Fruit fly (Drosophila melanogaster) whole organism, embryonic: ENCODE results near the gene Golgin84.

Experiments
- Abd-B ChIP-seq: fragments of 200-800 bp; sonication (Bioruptor generic); optimal IDR thresholded peaks from 2 replicates; lab custom pipeline; 2018; ENCODE audit warnings: missing biosample characterization, mild to moderate bottlenecking, missing genetic modification characterization, moderate library complexity
- Atf-2 ChIP-seq: fragments of 200-800 bp; sonication (Bioruptor generic); optimal IDR thresholded peaks from 2 replicates; lab custom pipeline; 2016; ENCODE audit warnings: missing biosample characterization, missing genetic modification characterization
- CG12769 ChIP-seq: fragments of 200-800 bp; sonication (Bioruptor generic); optimal IDR thresholded peaks from 2 replicates; lab custom pipeline; 2019; ENCODE audit warnings: missing biosample characterization, mild to moderate bottlenecking, missing genetic modification characterization, moderate library complexity
- CG13287 ChIP-seq: fragments of 200-800 bp; sonication (Bioruptor generic); IDR thresholded peaks from 2 replicates; pipeline ENCODE4 v1.3.6; 2022; ENCODE audit warnings: missing biosample characterization, missing genetic modification characterization; ENCODE audit not compliant: partially characterized antibody
- CG14050 ChIP-seq: fragments of 200-800 bp; sonication (Bioruptor generic); IDR thresholded peaks from 3 replicates; pipeline ENCODE4 v1.3.6; 2022; ENCODE audit warnings: missing biosample characterization, missing genetic modification characterization
- CG15269 ChIP-seq: fragments of 200-800 bp; sonication (Bioruptor generic); optimal IDR thresholded peaks from 2 replicates; lab custom pipeline; 2018; ENCODE audit warnings: missing biosample characterization, mild to moderate bottlenecking, missing genetic modification characterization, moderate library complexity
- CG1647 ChIP-seq: fragments of 200-800 bp; sonication (Bioruptor generic); optimal IDR thresholded peaks from 3 replicates; lab custom pipeline; 2016; ENCODE audit warnings: missing biosample characterization, missing genetic modification characterization
- CG17385 ChIP-seq: fragments of 200-800 bp; sonication (Bioruptor generic); optimal IDR thresholded peaks from 3 replicates; lab custom pipeline; 2018; ENCODE audit warnings: missing biosample characterization, mild to moderate bottlenecking, missing genetic modification characterization
- CG17612 ChIP-seq: fragments of 200-800 bp; sonication (Bioruptor generic); IDR thresholded peaks from 2 replicates; pipeline ENCODE4 v1.3.6; 2022; ENCODE audit warnings: missing biosample characterization, missing genetic modification characterization
- CG17802 ChIP-seq: fragments of 200-800 bp; sonication (Bioruptor generic); optimal IDR thresholded peaks from 2 replicates; lab custom pipeline; 2018; ENCODE audit warnings: missing biosample characterization, mild to moderate bottlenecking, missing genetic modification characterization, moderate library complexity
- CG33213 ChIP-seq: fragments of 200-800 bp; sonication (Bioruptor generic); optimal IDR thresholded peaks from 3 replicates; lab custom pipeline; 2016; ENCODE audit warnings: missing biosample characterization, missing genetic modification characterization
- CG3995 ChIP-seq: fragments of 200-800 bp; sonication (Bioruptor generic); optimal IDR thresholded peaks from 3 replicates; lab custom pipeline; 2016; ENCODE audit warnings: missing biosample characterization, missing genetic modification characterization
- CG6654 ChIP-seq: fragments of 200-800 bp; sonication (Bioruptor generic); optimal IDR thresholded peaks from 2 replicates; lab custom pipeline; 2017; ENCODE audit warnings: missing biosample characterization, mild to moderate bottlenecking, missing genetic modification characterization
- CG6683 ChIP-seq: fragments of 200-800 bp; sonication (Bioruptor generic); optimal IDR thresholded peaks from 2 replicates; lab custom pipeline; 2017; ENCODE audit warnings: missing biosample characterization, mild to moderate bottlenecking, missing genetic modification characterization, missing genetic modification reagents
- CG7556 ChIP-seq: fragments of 200-800 bp; sonication (Bioruptor generic); optimal IDR thresholded peaks from 2 replicates; lab custom pipeline; 2017; ENCODE audit warnings: missing biosample characterization, mild to moderate bottlenecking, missing genetic modification characterization
- CG8924 ChIP-seq: fragments of 200-800 bp; optimal IDR thresholded peaks from 3 replicates; lab custom pipeline; 2019; ENCODE audit warnings: missing biosample characterization, mild to moderate bottlenecking, missing genetic modification characterization, moderate library complexity
- CHES-1-like ChIP-seq: fragments of 200-800 bp; sonication (Bioruptor generic); optimal IDR thresholded peaks from 2 replicates; lab custom pipeline; 2016; ENCODE audit warnings: missing biosample characterization, missing genetic modification characterization
- Camta ChIP-seq: fragments of 200-800 bp; sonication (Bioruptor generic); optimal IDR thresholded peaks from 2 replicates; lab custom pipeline; 2016; ENCODE audit warnings: missing biosample characterization, missing genetic modification characterization
- Dip3 ChIP-seq: fragments of 200-800 bp; sonication (Bioruptor generic); optimal IDR thresholded peaks from 3 replicates; lab custom pipeline; 2016; ENCODE audit warnings: missing biosample characterization, missing genetic modification characterization
- Dp ChIP-seq: fragments of 200-800 bp; sonication (Bioruptor generic); optimal IDR thresholded peaks from 2 replicates; lab custom pipeline; 2018; ENCODE audit warnings: missing biosample characterization, mild to moderate bottlenecking, missing genetic modification characterization, moderate library complexity
- Ets97D ChIP-seq: fragments of 200-800 bp; sonication (Bioruptor generic); optimal IDR thresholded peaks from 3 replicates; lab custom pipeline; 2016; ENCODE audit warnings: missing biosample characterization, missing genetic modification characterization
- Fer1 ChIP-seq: fragments of 200-800 bp; sonication (Bioruptor generic); optimal IDR thresholded peaks from 2 replicates; lab custom pipeline; 2017; ENCODE audit warnings: missing biosample characterization, mild to moderate bottlenecking, missing genetic modification characterization
- HLH54F ChIP-seq: fragments of 200-800 bp; sonication (Bioruptor generic); optimal IDR thresholded peaks from 3 replicates; lab custom pipeline; 2016; ENCODE audit warnings: missing biosample characterization, missing genetic modification characterization
- Lhr ChIP-seq: fragments of 200-800 bp; sonication (Bioruptor generic); optimal IDR thresholded peaks from 3 replicates; lab custom pipeline; 2017; ENCODE audit warnings: mild to moderate bottlenecking, missing biosample characterization, missing genetic modification reagents, missing genetic modification characterization
- MBD-R2 ChIP-seq: fragments of 200-800 bp; sonication (Bioruptor generic); IDR thresholded peaks from 2 replicates; pipeline ENCODE4 v1.3.6; 2022; ENCODE audit warnings: missing biosample characterization, missing genetic modification characterization
- MESR4 ChIP-seq: fragments of 200-800 bp; sonication (Bioruptor generic); optimal IDR thresholded peaks from 2 replicates; lab custom pipeline; 2018; ENCODE audit warnings: missing biosample characterization, mild to moderate bottlenecking, missing genetic modification characterization, moderate library complexity
- Scr ChIP-seq: fragments of 200-800 bp; sonication (Bioruptor generic); IDR thresholded peaks from 2 replicates; pipeline ENCODE4 v1.3.6; 2022; ENCODE audit warnings: missing biosample characterization, missing genetic modification characterization; ENCODE audit not compliant: partially characterized antibody
- Sin3A ChIP-seq: fragments of >200 bp; optimal IDR thresholded peaks from 2 replicates; lab custom pipeline; 2018
- Six4 ChIP-seq: fragments of 200-800 bp; sonication (Bioruptor generic); optimal IDR thresholded peaks from 2 replicates; lab custom pipeline; 2016; ENCODE audit warnings: missing biosample characterization, missing genetic modification characterization
- Ssrp ChIP-seq: fragments of 200-800 bp; sonication (Bioruptor generic); optimal IDR thresholded peaks from 2 replicates; lab custom pipeline; 2018; ENCODE audit warnings: missing biosample characterization, mild to moderate bottlenecking, missing genetic modification characterization, moderate library complexity
- YL-1 ChIP-seq: fragments of 200-800 bp; sonication (Bioruptor generic); optimal IDR thresholded peaks from 3 replicates; lab custom pipeline; 2017; ENCODE audit warnings: missing biosample characterization, mild to moderate bottlenecking, missing genetic modification characterization
- al ChIP-seq: fragments of 200-800 bp; sonication (Bioruptor generic); IDR thresholded peaks from 2 replicates; pipeline ENCODE4 v1.3.6; 2022; ENCODE audit warnings: missing biosample characterization, missing genetic modification characterization
- ase ChIP-seq: fragments of 200-800 bp; sonication (Bioruptor generic); IDR thresholded peaks from 3 replicates; pipeline ENCODE4 v1.3.6; 2022; ENCODE audit warnings: missing biosample characterization, missing genetic modification characterization
- az2 ChIP-seq: fragments of 200-800 bp; sonication (Bioruptor generic); optimal IDR thresholded peaks from 3 replicates; lab custom pipeline; 2016; ENCODE audit warnings: missing biosample characterization, missing genetic modification characterization
- bbx ChIP-seq: fragments of 200-800 bp; sonication (Bioruptor generic); IDR thresholded peaks from 2 replicates; pipeline ENCODE4 v1.3.6; 2022; ENCODE audit warnings: missing biosample characterization, missing genetic modification characterization; ENCODE audit not compliant: partially characterized antibody
- cas ChIP-seq: fragments of 200-800 bp; sonication (Bioruptor generic); IDR thresholded peaks from 2 replicates; pipeline ENCODE4 v1.3.6; 2022; ENCODE audit warnings: missing biosample characterization, missing genetic modification characterization
- croc ChIP-seq: fragments of 200-800 bp; sonication (Bioruptor generic); conservative IDR thresholded peaks from 3 replicates; pipeline ENCODE4 v1.3.6; 2022; ENCODE audit warnings: missing biosample characterization, missing genetic modification characterization
- hb ChIP-seq: fragments of 200-800 bp; sonication (Bioruptor generic); IDR thresholded peaks from 3 replicates; pipeline ENCODE4 v1.3.6; 2022; ENCODE audit warnings: missing biosample characterization, missing genetic modification characterization; ENCODE audit not compliant: partially characterized antibody
- her ChIP-seq: fragments of 200-800 bp; sonication (Bioruptor generic); optimal IDR thresholded peaks from 2 replicates; lab custom pipeline; 2016; ENCODE audit warnings: missing biosample characterization, missing genetic modification characterization
- ind ChIP-seq: fragments of 200-800 bp; sonication (Bioruptor generic); optimal IDR thresholded peaks from 3 replicates; lab custom pipeline; 2016; ENCODE audit warnings: missing biosample characterization, missing genetic modification characterization
- jigr1 ChIP-seq: fragments of 200-800 bp; sonication (Bioruptor generic); IDR thresholded peaks from 3 replicates; pipeline ENCODE4 v1.3.6; 2022; ENCODE audit warnings: missing biosample characterization, missing genetic modification characterization
- ken ChIP-seq: fragments of 200-800 bp; sonication (Bioruptor generic); IDR thresholded peaks from 3 replicates; pipeline ENCODE4 v1.3.6; 2022; ENCODE audit warnings: missing biosample characterization, missing genetic modification characterization
- lmd ChIP-seq: fragments of 200-800 bp; sonication (Bioruptor generic); IDR thresholded peaks from 2 replicates; pipeline ENCODE4 v1.3.6; 2022; ENCODE audit warnings: missing biosample characterization, missing genetic modification characterization
- nmo ChIP-seq: fragments of 200-800 bp; sonication (Bioruptor generic); optimal IDR thresholded peaks from 2 replicates; lab custom pipeline; 2018; ENCODE audit warnings: missing biosample characterization, mild to moderate bottlenecking, missing genetic modification characterization, moderate library complexity
- pho ChIP-seq: fragments of 200-800 bp; sonication (Bioruptor generic); optimal IDR thresholded peaks from 2 replicates; lab custom pipeline; 2016; ENCODE audit warnings: missing biosample characterization, missing genetic modification characterization
- phol ChIP-seq: fragments of 200-800 bp; sonication (Bioruptor generic); optimal IDR thresholded peaks from 3 replicates; lab custom pipeline; 2018; ENCODE audit warnings: missing biosample characterization, mild to moderate bottlenecking, missing genetic modification characterization, moderate library complexity
- pita ChIP-seq: fragments of 200-800 bp; sonication (Bioruptor generic); optimal IDR thresholded peaks from 2 replicates; lab custom pipeline; 2017; ENCODE audit warnings: missing biosample characterization, mild to moderate bottlenecking, missing genetic modification characterization
- pzg ChIP-seq: fragments of 200-800 bp; sonication (Bioruptor generic); optimal IDR thresholded peaks from 3 replicates; lab custom pipeline; 2018; ENCODE audit warnings: missing biosample characterization, mild to moderate bottlenecking, missing genetic modification characterization, moderate library complexity
- salm ChIP-seq: fragments of 200-800 bp; sonication (Bioruptor generic); optimal IDR thresholded peaks from 2 replicates; lab custom pipeline; 2018; ENCODE audit warnings: missing biosample characterization, mild to moderate bottlenecking, missing genetic modification characterization
- usp ChIP-seq: fragments of >200 bp; optimal IDR thresholded peaks from 2 replicates; lab custom pipeline; 2017; ENCODE audit warnings: missing biosample characterization, missing genetic modification characterization
- vvl ChIP-seq: fragments of 200-800 bp; sonication (Bioruptor generic); IDR thresholded peaks from 2 replicates; pipeline ENCODE4 v1.3.6; 2022; ENCODE audit warnings: missing biosample characterization, missing genetic modification characterization

Gene Golgin84

DNA sequence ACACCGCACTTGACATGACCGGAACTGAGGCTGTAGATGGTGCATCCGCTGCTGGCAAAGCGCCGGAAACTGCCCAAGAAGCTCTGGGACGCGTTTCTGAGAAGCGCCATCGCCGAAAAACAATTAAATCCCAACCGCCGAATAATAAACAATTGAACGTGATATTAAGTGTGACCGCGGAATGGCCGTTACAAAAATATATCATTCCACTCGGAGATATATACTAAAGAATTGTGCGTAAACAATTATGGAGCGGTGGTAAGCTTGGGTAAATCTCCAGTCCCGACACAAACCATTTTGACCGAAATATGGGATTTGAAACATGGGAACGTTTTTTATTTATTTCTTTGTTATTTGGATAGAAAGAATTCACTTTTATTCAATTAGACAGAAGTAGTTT is 2.2 kb upstream of the Golgin84 start, which contains the start of gene CG18528 (continued):
- TF ChIP-seq CG15269 (tag; lab: Kevin White, UChicago) (no peak), Atf-2 (GFP tag; lab: Kevin White, UChicago) (no peak), CG1647 (GFP tag; lab: Kevin White, UChicago) (no peak), salm (tag; lab: Kevin White, UChicago) (no peak), bbx (GFP tag; lab: Robert Waterston, UW) (0 out of 2 replicates have a peak, but pooled peaks have one; percentile 39), ken (GFP tag; lab: Robert Waterston, UW) (no peak), al (no peak), CG3995 (GFP tag; lab: Kevin White, UChicago) (peak; percentile 71), her (GFP tag; lab: Kevin White, UChicago) (peak; percentile 82), CG17385 (GFP tag; lab: Kevin White, UChicago) (no peak), MESR4 (peak; percentile 17), Abd-B (peak; percentile 82), CG6683 (GFP tag; lab: Kevin White, UChicago) (no peak), YL-1 (GFP tag; lab: Kevin White, UChicago) (peak; percentile 15), CG6654 (GFP tag; lab: Kevin White, UChicago) (no peak), croc (GFP tag; lab: Robert Waterston, UW) (no peak), Dp (GFP tag; lab: Kevin White, UChicago) (peak; percentile 61), jigr1 (GFP tag; lab: Robert Waterston, UW) (no peak), az2 (GFP tag; lab: Kevin White, UChicago) (no peak), CG7556 (GFP tag; lab: Kevin White, UChicago) (no peak), CG33213 (GFP tag; lab: Kevin White, UChicago) (peak; percentile 66), pita (GFP tag; lab: Kevin White, UChicago) (peak; percentile 87), Lhr (GFP tag; lab: Kevin White, UChicago) (peak; percentile 84), CG12769 (tag; lab: Kevin White, UChicago) (no peak), Sin3A (lab: Kevin White, UChicago) (peak; percentile 29), ind (GFP tag; lab: Kevin White, UChicago) (no peak), Fer1 (GFP tag; lab: Kevin White, UChicago) (no peak), CG14050 (GFP tag; lab: Robert Waterston, UW) (no peak), nmo (GFP tag; lab: Kevin White, UChicago) (peak; percentile 43), ase (GFP tag; lab: Robert Waterston, UW) (no peak), pzg (GFP tag; lab: Kevin White, UChicago) (peak; percentile 89), CG17802 (tag; lab: Kevin White, UChicago) (peak; percentile 51), lmd (GFP tag; lab: Robert Waterston, UW) (no peak), CG17612 (GFP tag; lab: Robert Waterston, UW) (no peak), Scr (peak; percentile 31), vvl (GFP tag; lab: Robert Waterston, UW) (0 out of 2 replicates have a peak, but pooled peaks have one; percentile 10), hb (GFP tag; lab: Robert Waterston, UW) (no peak), CHES-1-like (peak; percentile 39), cas (GFP tag; lab: Robert Waterston, UW) (no peak), CG8924 (peak; percentile 24), pho (GFP tag; lab: Kevin White, UChicago) (peak; percentile 6), Ets97D (GFP tag; lab: Kevin White, UChicago) (peak; percentile 92), Six4 (GFP tag; lab: Kevin White, UChicago) (no peak), CG13287 (peak; percentile 52; the same call in 1 of the 2 replicates), Ssrp (no peak), Camta (GFP tag; lab: Kevin White, UChicago) (no peak), Dip3 (GFP tag; lab: Kevin White, UChicago) (peak; percentile 53), HLH54F (no peak), MBD-R2 (GFP tag; lab: Robert Waterston, UW) (peak; percentile 80), usp (GFP tag; lab: Kevin White, UChicago) (no peak), phol (tag; lab: Kevin White, UChicago) (peak; percentile 47)
